Worm (Caenorhabditis elegans): ENCODE measurements around the gene F56C3.1.

- TF ChIP-seq unc-39 (tag; optimal IDR thresholded peaks at IDR 0.05), result no peak
- no peak for TF ChIP-seq nhr-28 (tag; optimal IDR thresholded peaks at IDR 0.05)
- TF ChIP-seq lsy-2 (tag; optimal IDR thresholded peaks at IDR 0.05), result no peak
- no peak for TF ChIP-seq ces-1 (GFP tag; optimal IDR thresholded peaks at IDR 0.05)
- TF ChIP-seq nhr-12 (tag; optimal IDR thresholded peaks at IDR 0.05), result no peak
- no peak for TF ChIP-seq unc-62 (GFP tag; optimal IDR thresholded peaks at IDR 0.05)
- TF ChIP-seq ztf-11 (tag; optimal IDR thresholded peaks at IDR 0.05), result no peak
- no peak for TF ChIP-seq snpc-4 (tag; optimal IDR thresholded peaks at IDR 0.05)
- no peak for TF ChIP-seq pha-4 (tag; optimal IDR thresholded peaks at IDR 0.05)
- TF ChIP-seq nhr-2 (tag; optimal IDR thresholded peaks at IDR 0.05), result no peak
- no peak for TF ChIP-seq hlh-1 (tag; optimal IDR thresholded peaks at IDR 0.05)
- TF ChIP-seq nhr-237 (tag; optimal IDR thresholded peaks at IDR 0.05), result no peak
- no peak for TF ChIP-seq mls-2 (tag; optimal IDR thresholded peaks at IDR 0.05)
- TF ChIP-seq sptf-1 (tag; optimal IDR thresholded peaks at IDR 0.05), result no peak
These were observed 2.6 kb upstream of the F56C3.1 start, which contains the start of gene F56C3.8 for ce11 chrX:1384538-1384937.

Measured in whole organism, mixed stage, embryonic.